Fruit fly (Drosophila melanogaster) S2 (cell line): ENCODE measurements around the gene hob.

ENCODE experiments used
- CG8478 ChIP-seq: fragments of >200 bp; optimal IDR thresholded peaks from 2 replicates; lab custom pipeline; 2018
- CTCF ChIP-seq, 2 experiments: fragments of >200 bp; optimal IDR thresholded peaks; 2 replicates each; lab custom pipeline; 2018

- TF ChIP-seq CTCF (optimal IDR thresholded peaks at IDR 0.05; lab: Kevin White, UChicago) (no peak), CG8478 (no peak)
Observed at dm6 chr3L:3236319-3236718, 17.6 kb upstream of the hob start.
